Worm (Caenorhabditis elegans) whole organism, L2 larva: ENCODE results near the gene T04F8.2.

Experiments used
- fos-1 ChIP-seq: fragments of 150-350 bp; optimal IDR thresholded peaks from 2 replicates; lab custom pipeline; 2014; ENCODE audit warnings: missing biosample characterization, missing genetic modification characterization
- nhr-23 ChIP-seq: fragments of 150-350 bp; optimal IDR thresholded peaks from 2 replicates; lab custom pipeline; 2014; ENCODE audit warnings: missing biosample characterization, missing genetic modification reagents, missing genetic modification characterization
- nhr-237 ChIP-seq: fragments of 150-350 bp; optimal IDR thresholded peaks from 2 replicates; lab custom pipeline; 2014; ENCODE audit warnings: missing biosample characterization, missing genetic modification characterization
- ztf-11 ChIP-seq: sonication (generic microtip); optimal IDR thresholded peaks from 2 replicates; lab custom pipeline; 2017; ENCODE audit warnings: missing biosample characterization, missing genetic modification characterization

- TF ChIP-seq nhr-23 (tag; lab: Kevin White, UChicago) = no peak
- no peak for TF ChIP-seq ztf-11
- no peak for TF ChIP-seq fos-1 (tag; lab: Kevin White, UChicago)
- TF ChIP-seq nhr-237 (tag; lab: Kevin White, UChicago) = no peak
Measured at ce11 chrX:11700263-11700662, 43.9 kb upstream of the T04F8.2 start, which contains the start of gene C44C10.15.
